Fruit fly (Drosophila melanogaster): ENCODE data around the gene Nrt.

Nrt gene

DNA sequence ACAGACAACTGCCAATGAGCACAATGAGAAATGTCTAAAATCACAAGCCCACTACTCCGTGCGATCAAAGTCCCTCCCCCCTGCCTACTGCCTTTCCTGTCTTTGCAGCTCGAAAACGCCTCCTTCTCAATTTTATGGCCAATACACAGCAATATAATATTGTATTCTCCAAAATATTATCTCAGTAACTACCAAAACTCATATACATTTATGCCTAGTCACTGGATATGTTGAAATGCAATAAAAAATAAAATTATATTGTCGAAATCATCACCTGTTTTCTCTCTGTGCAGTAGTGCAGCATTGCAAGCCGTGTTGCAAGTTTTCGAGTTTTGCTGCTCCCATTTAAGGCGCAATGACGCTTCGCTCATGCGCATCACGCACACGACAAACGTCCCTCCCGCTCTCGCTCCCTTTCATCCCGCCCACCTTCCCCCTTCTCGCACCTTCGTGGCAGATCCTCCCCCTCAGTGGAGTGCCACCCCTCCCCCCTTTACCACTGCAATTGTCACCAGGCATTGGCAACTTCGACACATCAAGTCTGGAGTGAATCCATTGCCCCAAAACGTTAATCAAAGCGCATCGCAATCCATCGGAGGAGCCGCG is 7.3 kb upstream of the Nrt start (continued):
- no peak for TF ChIP-seq esg (GFP tag; conservative IDR thresholded peaks at IDR 0.05)
- TF ChIP-seq luna (GFP tag; optimal IDR thresholded peaks at IDR 0.05) = no peak
- no peak for TF ChIP-seq Med (GFP tag)
- TF ChIP-seq E2f1 (GFP tag; IDR thresholded peaks at IDR 0.05) = no peak
- TF ChIP-seq tap (tag; optimal IDR thresholded peaks at IDR 0.05) = no peak
- TF ChIP-seq unpg (GFP tag; optimal IDR thresholded peaks at IDR 0.05) = no peak
- no peak for TF ChIP-seq Ets97D (GFP tag; optimal IDR thresholded peaks at IDR 0.05)
- TF ChIP-seq CG7928 (GFP tag; optimal IDR thresholded peaks at IDR 0.05) = no peak
- TF ChIP-seq insv (GFP tag; optimal IDR thresholded peaks at IDR 0.05) = no peak
- no peak for TF ChIP-seq dati (GFP tag; IDR thresholded peaks at IDR 0.05)
- TF ChIP-seq CG6175 (GFP tag; IDR thresholded peaks at IDR 0.05) = no peak
- no peak for TF ChIP-seq ro (GFP tag; IDR thresholded peaks at IDR 0.05)
- TF ChIP-seq aop (GFP tag; IDR thresholded peaks at IDR 0.05) = no peak
- no peak for TF ChIP-seq phol (tag; optimal IDR thresholded peaks at IDR 0.05)
- TF ChIP-seq CG4707 (GFP tag; optimal IDR thresholded peaks at IDR 0.05) = no peak
- no peak for TF ChIP-seq sna (GFP tag; IDR thresholded peaks at IDR 0.05; ENCODE audit: partially characterized antibody)
- no peak for TF ChIP-seq emc (GFP tag; optimal IDR thresholded peaks at IDR 0.05)
- TF ChIP-seq bsh (GFP tag; optimal IDR thresholded peaks at IDR 0.05) = peak in 1 of 2 experiments; percentile 69
- no peak for TF ChIP-seq Hand (GFP tag; optimal IDR thresholded peaks at IDR 0.05)
- no peak for TF ChIP-seq CG18764 (GFP tag; optimal IDR thresholded peaks at IDR 0.05)
- TF ChIP-seq CG30403 (GFP tag; optimal IDR thresholded peaks at IDR 0.05) = no peak
- no peak for TF ChIP-seq NC2α (GFP tag; optimal IDR thresholded peaks at IDR 0.05)
- TF ChIP-seq CG8359 (GFP tag; optimal IDR thresholded peaks at IDR 0.05; ENCODE audit: borderline replicate concordance) = no peak
- TF ChIP-seq CG8924 (tag; optimal IDR thresholded peaks at IDR 0.05) = no peak
- no peak for TF ChIP-seq HLH3B (GFP tag; IDR thresholded peaks at IDR 0.05)
- no peak for TF ChIP-seq CG4424 (GFP tag; optimal IDR thresholded peaks at IDR 0.05)
- TF ChIP-seq sd (tag; optimal IDR thresholded peaks at IDR 0.05) = no peak
- TF ChIP-seq CG16815 (GFP tag; optimal IDR thresholded peaks at IDR 0.05) = no peak
- TF ChIP-seq CG6813 (GFP tag; optimal IDR thresholded peaks at IDR 0.05) = no peak
- no peak for TF ChIP-seq CG18011 (GFP tag; optimal IDR thresholded peaks at IDR 0.05)
- no peak for TF ChIP-seq ranshi (GFP tag; IDR thresholded peaks at IDR 0.05)
- TF ChIP-seq Rx (GFP tag; IDR thresholded peaks at IDR 0.05) = no peak
- no peak for TF ChIP-seq CG18262 (tag; optimal IDR thresholded peaks at IDR 0.05)
- TF ChIP-seq CG15269 (tag; optimal IDR thresholded peaks at IDR 0.05) = no peak
- peak; percentile 74 for TF ChIP-seq sens (GFP tag)
- TF ChIP-seq YL-1 (GFP tag; optimal IDR thresholded peaks at IDR 0.05) = no peak
- TF ChIP-seq ERR (GFP tag; optimal IDR thresholded peaks at IDR 0.05) = no peak
- TF ChIP-seq CG13624 (GFP tag; optimal IDR thresholded peaks at IDR 0.05) = no peak
- TF ChIP-seq CG1792 (GFP tag; optimal IDR thresholded peaks at IDR 0.05) = no peak
- TF ChIP-seq bbx (GFP tag; IDR thresholded peaks at IDR 0.05; ENCODE audit: partially characterized antibody) = no peak
- TF ChIP-seq az2 (GFP tag; optimal IDR thresholded peaks at IDR 0.05) = no peak
- no peak for TF ChIP-seq H2.0 (GFP tag; IDR thresholded peaks at IDR 0.05)
- peak; percentile 15 for TF ChIP-seq CG1603 (tag; optimal IDR thresholded peaks at IDR 0.05)
- no peak for TF ChIP-seq CG33557 (GFP tag; optimal IDR thresholded peaks at IDR 0.05)
- TF ChIP-seq ab (GFP tag; optimal IDR thresholded peaks at IDR 0.05) = no peak
- TF ChIP-seq Mad (GFP tag; optimal IDR thresholded peaks at IDR 0.05) = no peak
- no peak for TF ChIP-seq Dll (GFP tag; IDR thresholded peaks at IDR 0.05; ENCODE audit: partially characterized antibody)
- TF ChIP-seq pros (GFP tag; optimal IDR thresholded peaks at IDR 0.05) = no peak
- TF ChIP-seq CG17186 (GFP tag; optimal IDR thresholded peaks at IDR 0.05) = no peak
- TF ChIP-seq Awh (GFP tag; IDR thresholded peaks at IDR 0.05) = no peak
- TF ChIP-seq knrl (GFP tag; IDR thresholded peaks at IDR 0.05; ENCODE audit: partially characterized antibody) = 0 out of 3 replicates have a peak, but pooled peaks have one; percentile 8

Measured in whole organism, embryonic.